Fruit fly (Drosophila melanogaster) whole organism: ENCODE measurements around the gene CG5466.

ENCODE experiments used
- Dll ChIP-seq: fragments of >200 bp; optimal IDR thresholded peaks from 2 replicates; lab custom pipeline; 2017
- EcR ChIP-seq, 2 experiments: fragments of >200 bp; optimal IDR thresholded peaks; 2 replicates each; lab custom pipeline; 2017; ENCODE audit warnings: missing biosample characterization in 2 of 2, missing genetic modification characterization in 2 of 2, missing genetic modification reagents in 2 of 2
- pan ChIP-seq: fragments of >200 bp; optimal IDR thresholded peaks from 2 replicates; lab custom pipeline; 2017
- psq ChIP-seq: fragments of >200 bp; optimal IDR thresholded peaks from 2 replicates; lab custom pipeline; 2017
- usp ChIP-seq: fragments of >200 bp; optimal IDR thresholded peaks from 2 replicates; lab custom pipeline; 2017; ENCODE audit warnings: missing biosample characterization, missing genetic modification characterization, mixed read lengths

DNA sequence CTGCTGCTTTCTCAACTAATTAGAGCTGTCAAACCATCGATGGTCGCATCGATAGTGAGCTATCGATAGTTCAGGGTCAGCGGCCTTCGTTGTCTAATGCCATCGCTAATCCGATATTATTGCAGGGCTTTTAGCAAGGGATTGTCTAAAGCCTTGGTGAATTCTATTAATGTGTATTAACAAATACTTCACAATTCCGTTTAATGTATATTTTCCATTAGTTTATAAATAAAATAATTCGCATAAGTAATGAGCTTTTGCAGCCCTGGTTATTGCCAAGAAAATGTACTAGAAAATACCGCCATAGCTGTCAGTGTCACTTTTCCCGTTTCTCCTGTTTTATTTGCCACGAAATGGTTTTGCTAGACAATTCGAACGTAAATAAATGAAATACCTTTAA, 37.9 kb upstream of the CG5466 start, which contains the start of the genes EloB and Srp14:
- TF ChIP-seq pan (no peak), EcR (GFP tag; optimal IDR thresholded peaks at IDR 0.05; lab: Kevin White, UChicago) (no peak), usp (GFP tag; lab: Kevin White, UChicago) (no peak), psq (no peak), Dll (lab: Kevin White, UChicago) (no peak)
